Worm (Caenorhabditis elegans) whole organism, L2 larva: ENCODE results near the gene unc-103.

Source experiments
- C34F6.9 ChIP-seq: fragments of 150-350 bp; optimal IDR thresholded peaks from 2 replicates; lab custom pipeline; 2014; ENCODE audit warnings: missing biosample characterization, missing genetic modification characterization
- R02D3.7 ChIP-seq: fragments of 150-350 bp; optimal IDR thresholded peaks from 2 replicates; lab custom pipeline; 2014; ENCODE audit warnings: missing biosample characterization, missing genetic modification characterization
- ZK546.5 ChIP-seq: sonication (generic microtip); optimal IDR thresholded peaks from 2 replicates; lab custom pipeline; 2017; ENCODE audit warnings: missing biosample characterization, missing genetic modification characterization
- alr-1 ChIP-seq: fragments of 150-350 bp; optimal IDR thresholded peaks from 2 replicates; lab custom pipeline; 2014; ENCODE audit warnings: missing biosample characterization, missing genetic modification characterization
- aly-2 ChIP-seq: fragments of 150-350 bp; optimal IDR thresholded peaks from 2 replicates; lab custom pipeline; 2014; ENCODE audit warnings: missing biosample characterization, missing genetic modification characterization
- ama-1 ChIP-seq: fragments of 150-350 bp; optimal IDR thresholded peaks from 2 replicates; lab custom pipeline; 2018; ENCODE audit warnings: inconsistent platforms
- ceh-82 ChIP-seq: fragments of 150-350 bp; optimal IDR thresholded peaks from 2 replicates; lab custom pipeline; 2014; ENCODE audit warnings: missing biosample characterization, missing genetic modification characterization
- crh-2 ChIP-seq: sonication (generic microtip); optimal IDR thresholded peaks from 2 replicates; lab custom pipeline; 2017; ENCODE audit warnings: missing biosample characterization, missing genetic modification characterization
- elt-1 ChIP-seq: fragments of 150-350 bp; optimal IDR thresholded peaks from 2 replicates; lab custom pipeline; 2014; ENCODE audit warnings: missing biosample characterization, missing genetic modification characterization
- fos-1 ChIP-seq: fragments of 150-350 bp; optimal IDR thresholded peaks from 2 replicates; lab custom pipeline; 2014; ENCODE audit warnings: missing biosample characterization, missing genetic modification characterization
- lin-11 ChIP-seq: fragments of 150-350 bp; sonication (generic microtip); optimal IDR thresholded peaks from 2 replicates; lab custom pipeline; 2014; ENCODE audit warnings: missing biosample characterization, missing genetic modification characterization, inconsistent platforms, mixed read lengths
- lin-13 ChIP-seq: fragments of 150-350 bp; optimal IDR thresholded peaks from 2 replicates; lab custom pipeline; 2014; ENCODE audit warnings: missing biosample characterization, missing genetic modification reagents, missing genetic modification characterization
- lsy-2 ChIP-seq, 2 experiments: fragments of 150-350 bp in 1 of 2; sonication (generic microtip) in 1 of 2; optimal IDR thresholded peaks; 2 replicates each; lab custom pipeline; 2014 to 2017; ENCODE audit warnings: missing biosample characterization in 2 of 2, missing genetic modification characterization in 2 of 2
- mab-5 ChIP-seq: fragments of 150-350 bp; optimal IDR thresholded peaks from 2 replicates; lab custom pipeline; 2014; ENCODE audit warnings: missing biosample characterization, missing genetic modification characterization
- nhr-10 ChIP-seq: sonication (generic microtip); optimal IDR thresholded peaks from 2 replicates; lab custom pipeline; 2017; ENCODE audit warnings: missing biosample characterization, missing genetic modification characterization
- nhr-11 ChIP-seq: fragments of 150-350 bp; optimal IDR thresholded peaks from 2 replicates; lab custom pipeline; 2014; ENCODE audit warnings: missing biosample characterization, missing genetic modification characterization
- nhr-12 ChIP-seq: fragments of 150-350 bp; optimal IDR thresholded peaks from 2 replicates; lab custom pipeline; 2014; ENCODE audit warnings: missing biosample characterization, missing genetic modification characterization
- nhr-129 ChIP-seq: fragments of 150-350 bp; optimal IDR thresholded peaks from 2 replicates; lab custom pipeline; 2014; ENCODE audit warnings: missing biosample characterization, missing genetic modification characterization
- nhr-21 ChIP-seq: fragments of 150-350 bp; optimal IDR thresholded peaks from 2 replicates; lab custom pipeline; 2014; ENCODE audit warnings: missing biosample characterization, missing genetic modification characterization
- nhr-23 ChIP-seq: fragments of 150-350 bp; optimal IDR thresholded peaks from 2 replicates; lab custom pipeline; 2014; ENCODE audit warnings: missing biosample characterization, missing genetic modification reagents, missing genetic modification characterization
- nhr-237 ChIP-seq: fragments of 150-350 bp; optimal IDR thresholded peaks from 2 replicates; lab custom pipeline; 2014; ENCODE audit warnings: missing biosample characterization, missing genetic modification characterization
- nhr-25 ChIP-seq: fragments of 150-350 bp; sonication (generic microtip); optimal IDR thresholded peaks from 3 replicates; lab custom pipeline; 2014; ENCODE audit warnings: missing biosample characterization, missing genetic modification characterization
- nhr-77 ChIP-seq: fragments of 150-350 bp; optimal IDR thresholded peaks from 2 replicates; lab custom pipeline; 2014; ENCODE audit warnings: missing biosample characterization, missing genetic modification characterization
- peb-1 ChIP-seq: fragments of 150-350 bp; optimal IDR thresholded peaks from 2 replicates; lab custom pipeline; 2014; ENCODE audit warnings: missing biosample characterization, missing genetic modification characterization
- sem-4 ChIP-seq: fragments of 150-350 bp; optimal IDR thresholded peaks from 2 replicates; lab custom pipeline; 2014; ENCODE audit warnings: missing biosample characterization, missing genetic modification reagents, missing genetic modification characterization
- sma-3 ChIP-seq: sonication (generic microtip); optimal IDR thresholded peaks from 2 replicates; lab custom pipeline; 2016; ENCODE audit warnings: missing genetic modification reagents, missing genetic modification characterization, missing compliant biosample characterization
- sma-9 ChIP-seq, 2 experiments: fragments of 150-350 bp in 1 of 2; sonication (generic microtip) in 1 of 2; optimal IDR thresholded peaks; 2 replicates each; lab custom pipeline; 2014 to 2016; ENCODE audit warnings: missing genetic modification characterization in 2 of 2, mild to moderate bottlenecking in 1 of 2, missing biosample characterization in 1 of 2, missing compliant biosample characterization in 1 of 2, missing genetic modification reagents in 1 of 2, moderate library complexity in 1 of 2
- snpc-4 ChIP-seq: fragments of 150-350 bp; optimal IDR thresholded peaks from 2 replicates; lab custom pipeline; 2014; ENCODE audit warnings: missing biosample characterization, missing genetic modification characterization
- unc-39 ChIP-seq: fragments of 150-350 bp; optimal IDR thresholded peaks from 2 replicates; lab custom pipeline; 2014; ENCODE audit warnings: missing biosample characterization, missing genetic modification characterization
- unc-55 ChIP-seq: fragments of 150-350 bp; sonication (generic microtip); optimal IDR thresholded peaks from 3 replicates; lab custom pipeline; 2014; ENCODE audit warnings: missing biosample characterization, missing genetic modification reagents, missing genetic modification characterization
- zag-1 ChIP-seq: fragments of 150-350 bp; optimal IDR thresholded peaks from 2 replicates; lab custom pipeline; 2014; ENCODE audit warnings: missing biosample characterization, missing genetic modification characterization
- ztf-1 ChIP-seq: fragments of 200-800 bp; sonication (Bioruptor generic); conservative IDR thresholded peaks from 2 replicates; pipeline ENCODE4 v1.3.6; 2022; ENCODE audit warnings: missing genetic modification characterization, missing compliant biosample characterization
- ztf-4 ChIP-seq: fragments of 150-350 bp; optimal IDR thresholded peaks from 2 replicates; lab custom pipeline; 2014; ENCODE audit warnings: missing biosample characterization, missing genetic modification characterization

Gene unc-103

DNA sequence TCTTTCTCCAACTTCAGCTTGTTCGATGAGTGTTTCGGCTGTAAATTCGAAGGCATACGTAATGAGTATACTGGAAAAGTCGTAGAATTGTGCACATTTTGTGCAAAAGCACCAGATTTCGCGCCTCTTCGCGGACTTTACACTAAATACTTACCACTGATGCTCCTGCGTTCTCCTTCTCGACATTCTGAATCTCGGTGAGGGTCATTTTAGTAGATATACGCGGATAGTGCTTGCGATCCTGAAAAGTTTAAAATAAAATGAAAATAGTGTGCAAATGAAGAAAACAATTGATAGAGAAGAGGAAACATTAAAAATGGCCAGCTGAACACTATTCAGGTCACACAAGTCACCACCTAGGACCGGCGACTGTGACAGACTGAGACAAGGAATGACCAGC is 20.5 kb upstream of the unc-103 start, which contains the start of gene rnr-2:
Gene rnr-2, minus strand, starts transcription at position 241 of the 400 bp plus-strand sequence.
- TF ChIP-seq ztf-4 (tag; lab: Kevin White, UChicago) (no peak), sem-4 (no peak), ceh-82 (no peak), nhr-25 (tag; lab: Kevin White, UChicago) (no peak), elt-1 (tag; lab: Kevin White, UChicago) (no peak), nhr-21 (tag; lab: Kevin White, UChicago) (no peak), C34F6.9 (tag; lab: Kevin White, UChicago) (no peak), zag-1 (no peak), unc-55 (peak; percentile 7), nhr-237 (tag; lab: Kevin White, UChicago) (no peak), R02D3.7 (tag; lab: Kevin White, UChicago) (no peak), sma-9 (GFP tag; optimal IDR thresholded peaks at IDR 0.05; lab: Kevin White, UChicago) (no peak), sma-9 (tag; optimal IDR thresholded peaks at IDR 0.05; lab: Kevin White, UChicago) (no peak), sma-3 (GFP tag; lab: Kevin White, UChicago) (no peak), nhr-77 (tag; lab: Kevin White, UChicago) (no peak), snpc-4 (no peak), nhr-129 (tag; lab: Kevin White, UChicago) (peak; percentile 33), lsy-2 (tag; optimal IDR thresholded peaks at IDR 0.05; lab: Kevin White, UChicago) (peak in 1 of 2 experiments; percentile 4), fos-1 (tag; lab: Kevin White, UChicago) (no peak), nhr-23 (no peak), nhr-11 (tag; lab: Kevin White, UChicago) (no peak), nhr-12 (tag; lab: Kevin White, UChicago) (no peak), ZK546.5 (tag; lab: Kevin White, UChicago) (no peak)

DNA sequence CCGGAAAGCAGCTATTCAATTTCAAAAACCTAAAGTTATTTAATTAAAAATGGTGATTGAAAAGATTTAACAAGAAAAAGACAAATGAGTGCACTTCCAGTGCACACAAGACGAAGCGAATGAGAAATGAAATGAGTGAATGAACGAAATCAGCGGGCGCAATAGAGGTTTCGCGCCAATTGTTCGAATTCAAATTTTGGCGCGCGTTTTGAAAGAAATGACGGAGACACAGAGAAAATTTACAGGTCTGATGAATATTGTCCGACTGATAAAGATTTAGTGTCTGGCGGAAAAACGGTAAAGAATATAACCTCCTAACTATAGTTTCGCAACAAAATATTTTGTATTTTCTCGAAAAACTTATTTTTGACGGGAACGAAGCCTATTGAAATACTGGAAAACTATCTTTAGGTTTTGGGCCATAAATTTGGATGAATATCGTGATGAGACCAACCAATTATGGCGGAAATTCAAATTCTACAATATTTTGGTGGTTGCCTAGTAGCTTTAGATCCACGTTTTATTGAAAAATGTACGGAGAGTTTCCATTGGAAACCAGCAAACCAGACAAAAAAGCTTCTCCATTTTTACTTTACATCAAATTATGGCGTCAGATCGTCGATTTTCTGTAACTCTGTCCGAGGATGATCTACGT is 19.6 kb upstream of the unc-103 start, which contains the start of gene C03C10.7:
Gene C03C10.7, plus strand, starts transcription at position 605 of the 655 bp plus-strand sequence.
- no peak for TF ChIP-seq nhr-23
- TF ChIP-seq ztf-1 (GFP tag; lab: Robert Waterston, UW): no peak
- TF ChIP-seq nhr-25 (tag; lab: Kevin White, UChicago): no peak

DNA sequence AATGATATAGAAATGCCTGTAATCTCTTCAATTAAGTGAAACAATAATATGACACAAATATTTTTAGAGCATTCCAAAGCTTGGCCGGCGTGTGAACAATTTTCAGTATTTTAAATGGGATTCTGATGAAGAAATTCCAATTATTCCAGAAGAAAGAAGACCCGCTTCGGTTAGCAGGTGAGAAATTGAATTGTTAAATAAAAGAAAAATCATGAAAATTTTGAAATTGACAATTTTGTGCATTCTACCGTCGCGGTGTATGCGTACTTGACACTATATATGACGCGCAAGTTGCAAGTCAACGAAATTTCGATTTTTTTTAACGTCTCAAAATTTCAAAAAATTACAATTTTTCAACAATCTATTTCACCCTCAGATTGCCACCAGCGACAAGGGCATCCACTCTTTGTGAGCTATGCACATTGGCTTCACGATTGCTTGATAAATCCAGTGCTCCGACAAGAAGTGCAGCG is 18.8 kb upstream of the unc-103 start:
- TF ChIP-seq alr-1 (tag; lab: Kevin White, UChicago) (no peak), sma-3 (GFP tag; lab: Kevin White, UChicago) (peak; percentile 67), R02D3.7 (tag; lab: Kevin White, UChicago) (no peak), ama-1 (lab: Kevin White, UChicago) (peak; percentile 18), nhr-77 (tag; lab: Kevin White, UChicago) (no peak), ceh-82 (no peak), lsy-2 (tag; optimal IDR thresholded peaks at IDR 0.05; lab: Kevin White, UChicago) (peak in 1 of 2 experiments; percentile 4), ztf-4 (tag; lab: Kevin White, UChicago) (no peak), nhr-12 (tag; lab: Kevin White, UChicago) (no peak), nhr-10 (tag; lab: Kevin White, UChicago) (no peak), ztf-1 (GFP tag; lab: Robert Waterston, UW) (no peak), crh-2 (tag; lab: Kevin White, UChicago) (peak; percentile 24), nhr-25 (tag; lab: Kevin White, UChicago) (no peak), nhr-21 (tag; lab: Kevin White, UChicago) (peak; percentile 20), unc-39 (no peak)

DNA sequence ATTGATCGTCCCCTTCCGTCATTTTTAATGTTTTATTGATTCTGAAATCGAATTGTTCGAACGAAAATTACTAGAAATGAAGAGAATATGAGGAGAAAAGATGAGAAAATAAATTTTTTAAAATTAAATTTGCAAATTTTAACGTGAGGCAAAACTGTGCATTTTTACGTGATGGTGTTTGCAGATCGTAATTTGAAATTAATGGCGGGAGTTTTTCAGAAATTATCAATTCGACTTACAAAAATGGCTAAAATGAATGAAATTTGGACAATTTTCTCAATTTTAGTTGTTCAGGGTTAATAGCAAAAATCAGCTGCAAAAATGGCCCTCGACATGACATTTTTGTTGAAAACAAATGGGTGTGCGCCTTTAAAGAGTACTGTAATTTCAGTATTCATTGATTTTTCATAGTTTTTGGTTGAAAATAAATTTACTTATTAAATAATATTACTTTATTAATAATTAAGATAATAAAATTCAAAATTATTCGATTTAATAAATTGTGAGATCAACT is 17.0 kb upstream of the unc-103 start, which contains the start of gene rei-1:
Gene rei-1, minus strand, starts transcription at position 84 of the 514 bp plus-strand sequence.
- TF ChIP-seq lsy-2 (tag; optimal IDR thresholded peaks at IDR 0.05; lab: Kevin White, UChicago): no peak
- TF ChIP-seq nhr-237 (tag; lab: Kevin White, UChicago): no peak
- no peak for TF ChIP-seq peb-1 (tag; lab: Kevin White, UChicago)
- TF ChIP-seq alr-1 (tag; lab: Kevin White, UChicago): no peak
- no peak for TF ChIP-seq aly-2 (tag; lab: Kevin White, UChicago)
- TF ChIP-seq lin-11 (tag; lab: Kevin White, UChicago): no peak
- TF ChIP-seq crh-2 (tag; lab: Kevin White, UChicago): no peak
- no peak for TF ChIP-seq mab-5 (tag; lab: Kevin White, UChicago)
- no peak for TF ChIP-seq lin-13
- no peak for TF ChIP-seq C34F6.9 (tag; lab: Kevin White, UChicago)
